Worm (Caenorhabditis elegans): ENCODE data around the gene dnj-7.

dnj-7 gene

DNA sequence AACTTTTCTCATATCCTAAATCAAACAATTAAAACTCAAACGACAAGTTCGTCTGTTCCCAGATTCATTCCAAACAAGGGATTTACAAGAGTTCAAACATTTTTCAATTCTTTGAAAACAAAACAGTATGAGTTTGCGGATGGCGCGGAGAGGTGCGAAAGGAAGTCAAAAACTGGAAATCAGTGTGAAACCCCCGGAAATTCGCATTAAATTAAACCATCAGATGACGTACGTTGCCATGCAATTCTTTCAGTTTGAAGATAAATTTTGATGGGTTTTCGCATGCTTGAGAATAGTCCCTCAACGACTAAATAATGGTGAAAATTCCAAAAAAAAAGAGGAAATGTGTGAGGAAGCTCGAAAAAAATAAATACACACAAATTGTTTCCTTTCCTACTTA, 35.0 kb downstream of the dnj-7 start:
- TF ChIP-seq nhr-237 (tag; optimal IDR thresholded peaks at IDR 0.05) (no peak), mep-1 (tag; optimal IDR thresholded peaks at IDR 0.05) (no peak), M03D4.4 (tag; optimal IDR thresholded peaks at IDR 0.05) (no peak), ceh-83 (GFP tag; optimal IDR thresholded peaks at IDR 0.05) (no peak), elt-1 (tag; optimal IDR thresholded peaks at IDR 0.05; ENCODE audit: borderline replicate concordance, insufficient read depth) (no peak), sptf-1 (tag; optimal IDR thresholded peaks at IDR 0.05) (no peak), cnd-1 (tag; optimal IDR thresholded peaks at IDR 0.05) (no peak), tbx-8 (GFP tag; optimal IDR thresholded peaks at IDR 0.05) (no peak), nhr-2 (tag; optimal IDR thresholded peaks at IDR 0.05) (no peak), unc-39 (tag; optimal IDR thresholded peaks at IDR 0.05) (no peak), nhr-76 (tag; optimal IDR thresholded peaks at IDR 0.05) (no peak), ceh-43 (GFP tag; optimal IDR thresholded peaks at IDR 0.05) (no peak), snpc-4 (tag; optimal IDR thresholded peaks at IDR 0.05) (no peak), mab-5 (tag; optimal IDR thresholded peaks at IDR 0.05) (no peak), nhr-12 (tag; optimal IDR thresholded peaks at IDR 0.05) (no peak), unc-62 (GFP tag; optimal IDR thresholded peaks at IDR 0.05) (no peak), lsy-2 (tag; optimal IDR thresholded peaks at IDR 0.05) (no peak), bed-3 (GFP tag; optimal IDR thresholded peaks at IDR 0.05) (no peak)

DNA sequence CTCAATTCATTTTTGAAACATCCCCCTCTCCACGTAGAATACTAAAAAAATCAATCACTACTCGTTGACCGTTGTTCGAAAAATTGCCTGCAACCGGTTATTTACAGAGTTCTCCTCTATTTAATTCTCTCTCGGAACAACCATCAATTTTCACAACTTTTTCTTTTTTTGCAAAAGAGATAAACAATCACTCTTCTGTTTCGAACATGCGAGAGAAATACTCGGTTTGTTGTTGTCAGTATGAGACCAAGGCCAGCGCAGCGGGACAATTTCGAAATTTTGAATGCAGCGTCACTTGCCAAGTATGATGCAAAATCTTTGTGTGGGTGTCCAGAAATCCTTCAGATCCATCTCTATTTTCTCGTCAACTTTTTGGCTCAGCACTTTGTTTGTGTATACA, 36.0 kb downstream of the dnj-7 start:
- no peak for TF ChIP-seq elt-1 (tag; optimal IDR thresholded peaks at IDR 0.05; ENCODE audit: borderline replicate concordance, insufficient read depth)

DNA sequence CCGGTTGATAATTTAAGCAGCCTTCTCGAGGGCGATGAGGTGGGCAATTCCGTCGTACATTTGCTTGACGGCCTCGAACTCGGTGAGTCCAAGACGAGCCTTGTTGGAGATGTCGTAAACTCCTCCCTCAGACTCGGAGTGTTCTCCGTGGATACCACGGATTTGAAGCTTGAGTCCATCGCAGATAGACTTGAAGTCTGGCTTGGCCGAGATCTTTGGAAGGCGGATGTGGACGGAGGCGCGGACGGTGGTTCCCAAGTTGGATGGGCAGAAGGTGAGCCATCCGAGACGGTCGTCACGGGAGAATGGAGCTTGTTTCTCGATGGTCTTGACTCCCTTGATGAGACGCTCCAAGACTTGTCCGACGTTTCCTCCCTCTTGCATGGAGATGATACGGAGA, 36.5 kb downstream of the dnj-7 start:
- no peak for TF ChIP-seq unc-62 (GFP tag; optimal IDR thresholded peaks at IDR 0.05)

DNA sequence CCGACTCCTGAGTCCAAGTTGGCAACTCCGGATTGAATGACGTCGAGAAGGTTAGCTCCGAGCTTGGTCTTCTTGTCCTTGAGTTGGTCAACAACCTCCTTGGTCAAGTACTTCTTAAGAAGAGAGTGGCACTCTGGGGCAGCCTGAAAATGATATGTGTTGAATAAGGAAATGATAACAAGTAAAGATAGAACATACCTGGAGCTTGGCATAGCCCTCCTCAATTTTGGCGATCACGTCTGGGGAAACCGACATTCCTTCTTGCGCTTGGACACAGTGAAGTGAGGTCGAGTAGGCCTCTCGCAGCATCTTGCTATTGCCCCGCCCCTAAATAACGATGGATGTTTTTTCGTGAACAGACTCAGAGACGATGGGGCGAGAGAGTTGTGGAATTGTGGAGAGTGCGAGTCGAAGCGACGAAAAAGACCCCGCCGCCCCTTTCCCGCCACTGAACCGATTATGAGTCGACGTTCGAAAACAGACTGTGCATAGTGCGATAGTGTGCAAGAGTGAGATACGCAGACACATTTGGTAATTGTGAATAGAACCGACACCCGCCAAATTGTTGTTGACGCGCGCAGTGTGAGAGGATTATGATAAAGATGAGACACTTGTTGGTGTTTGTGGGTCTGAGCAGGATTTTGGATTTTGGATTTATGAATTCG, 37.9 kb downstream of the dnj-7 start:
- TF ChIP-seq elt-1 (tag; optimal IDR thresholded peaks at IDR 0.05; ENCODE audit: borderline replicate concordance, insufficient read depth) (no peak), lin-32 (GFP tag; optimal IDR thresholded peaks at IDR 0.05) (peak; percentile 0), mls-2 (tag; optimal IDR thresholded peaks at IDR 0.05) (peak; percentile 70), tbx-8 (GFP tag; optimal IDR thresholded peaks at IDR 0.05) (no peak), hlh-1 (tag; optimal IDR thresholded peaks at IDR 0.05) (peak; percentile 21), ces-1 (GFP tag; optimal IDR thresholded peaks at IDR 0.05) (peak; percentile 76), unc-62 (GFP tag; optimal IDR thresholded peaks at IDR 0.05) (no peak), nhr-2 (tag; optimal IDR thresholded peaks at IDR 0.05) (peak; percentile 32), unc-120 (tag; optimal IDR thresholded peaks at IDR 0.05; ENCODE audit: poor library complexity, severe bottlenecking) (peak; percentile 60)

DNA sequence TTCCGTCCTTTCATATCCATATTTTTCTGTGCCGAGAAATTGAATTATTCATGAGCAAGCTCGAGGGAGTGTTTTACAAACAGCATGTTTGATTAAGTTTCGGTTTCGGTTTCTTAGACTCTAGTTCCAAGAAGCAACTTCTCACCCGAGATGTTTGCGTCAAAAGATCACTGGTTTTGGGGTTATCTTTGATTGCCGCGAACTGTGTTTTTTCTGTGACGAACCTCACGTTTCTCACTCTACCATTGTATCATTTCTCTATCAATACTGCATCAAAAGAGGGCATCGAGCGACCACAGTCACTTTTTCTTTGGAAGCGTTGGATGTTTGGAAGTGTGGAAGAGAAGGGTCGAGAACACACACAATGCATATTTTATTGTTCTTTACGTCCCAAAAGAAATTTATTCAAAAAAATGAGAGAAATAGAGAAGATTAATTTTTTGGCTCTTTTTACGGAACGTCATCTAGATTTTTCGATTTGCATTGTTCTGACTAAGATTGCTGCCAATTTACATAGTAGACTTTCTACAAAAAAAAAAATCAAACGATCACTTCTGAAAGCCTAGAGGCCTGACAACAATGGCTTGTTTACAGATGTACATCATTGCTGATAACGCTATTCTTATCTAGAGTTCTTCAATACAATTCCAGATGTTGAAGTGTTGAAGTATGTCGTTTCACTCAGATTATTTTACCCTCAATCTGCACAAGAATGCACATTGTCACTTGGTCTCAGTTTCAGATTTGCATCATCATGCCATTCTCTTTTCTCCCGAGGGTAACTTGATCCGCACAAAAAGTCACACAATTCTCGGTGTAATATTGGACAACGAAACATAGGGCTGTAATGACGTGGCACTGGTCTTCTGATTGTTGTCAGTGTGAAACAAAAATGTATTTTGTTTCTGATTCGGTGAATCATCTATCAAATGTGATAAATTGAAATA, 39.0 kb downstream of the dnj-7 start:
- TF ChIP-seq ces-1 (GFP tag; optimal IDR thresholded peaks at IDR 0.05), result peak; percentile 35
- no peak for TF ChIP-seq nhr-2 (tag; optimal IDR thresholded peaks at IDR 0.05)
- TF ChIP-seq ham-2 (GFP tag; optimal IDR thresholded peaks at IDR 0.05), result no peak
- TF ChIP-seq cnd-1 (tag; optimal IDR thresholded peaks at IDR 0.05), result no peak
- no peak for TF ChIP-seq ceh-83 (GFP tag; optimal IDR thresholded peaks at IDR 0.05)

DNA sequence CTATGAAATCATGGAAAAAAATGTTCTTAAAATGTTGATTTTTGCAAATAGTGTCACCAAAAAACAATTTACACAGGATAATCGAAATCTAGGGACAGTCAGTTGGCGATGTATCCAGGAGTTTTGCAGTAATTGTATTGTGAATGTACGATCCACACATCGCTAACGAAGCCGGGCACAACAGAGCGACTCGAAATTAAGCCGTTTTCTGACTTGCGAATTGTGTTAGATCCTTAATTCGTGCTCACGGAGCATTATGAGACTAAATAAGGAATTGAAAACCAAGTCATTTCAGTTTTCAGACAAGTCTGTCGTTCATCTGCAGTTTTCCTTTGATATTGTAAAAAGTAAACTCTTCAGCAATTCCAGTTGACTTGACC, 39.7 kb downstream of the dnj-7 start:
- TF ChIP-seq ces-1 (GFP tag; optimal IDR thresholded peaks at IDR 0.05), result no peak
- TF ChIP-seq mab-5 (tag; optimal IDR thresholded peaks at IDR 0.05), result no peak
- TF ChIP-seq nhr-2 (tag; optimal IDR thresholded peaks at IDR 0.05), result no peak
- TF ChIP-seq ceh-83 (GFP tag; optimal IDR thresholded peaks at IDR 0.05), result no peak
- TF ChIP-seq elt-1 (tag; optimal IDR thresholded peaks at IDR 0.05; ENCODE audit: borderline replicate concordance, insufficient read depth), result no peak
- no peak for TF ChIP-seq pha-4 (tag; optimal IDR thresholded peaks at IDR 0.05)
- no peak for TF ChIP-seq unc-120 (tag; optimal IDR thresholded peaks at IDR 0.05; ENCODE audit: poor library complexity, severe bottlenecking)
- no peak for TF ChIP-seq lin-13 (tag; optimal IDR thresholded peaks at IDR 0.05)
- no peak for TF ChIP-seq elt-3 (tag; optimal IDR thresholded peaks at IDR 0.05)
- no peak for TF ChIP-seq lin-32 (GFP tag; optimal IDR thresholded peaks at IDR 0.05)
- no peak for TF ChIP-seq bed-3 (GFP tag; optimal IDR thresholded peaks at IDR 0.05)
- TF ChIP-seq unc-39 (tag; optimal IDR thresholded peaks at IDR 0.05), result no peak
- TF ChIP-seq flh-1 (GFP tag; optimal IDR thresholded peaks at IDR 0.05), result no peak
- no peak for TF ChIP-seq ceh-43 (GFP tag; optimal IDR thresholded peaks at IDR 0.05)
- TF ChIP-seq ham-2 (GFP tag; optimal IDR thresholded peaks at IDR 0.05), result no peak

Measured in whole organism, mixed stage, embryonic.